Worm (Caenorhabditis elegans): ENCODE measurements around the gene C05D11.1.

DNA sequence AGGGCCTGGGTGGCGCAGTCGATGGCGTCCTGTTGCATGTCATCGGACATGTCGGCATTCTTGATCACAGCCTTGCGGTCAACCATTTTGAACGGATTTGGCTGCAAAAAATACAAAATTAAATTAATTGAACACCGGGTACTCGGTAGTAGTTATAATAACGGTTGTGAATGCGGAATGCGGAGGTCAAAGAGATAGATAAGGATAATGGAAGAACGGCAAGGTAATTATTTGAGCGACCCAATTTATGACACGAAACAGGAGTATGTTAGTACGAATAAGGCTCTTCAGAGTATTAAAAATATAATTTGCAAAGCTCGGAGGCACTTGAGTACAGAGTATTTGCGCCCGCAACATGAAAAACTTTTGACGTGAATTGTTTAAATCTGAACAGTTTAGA, 27.3 kb downstream of the C05D11.1 start, which contains the start of gene dlc-1:
- no peak for TF ChIP-seq efl-1 (optimal IDR thresholded peaks at IDR 0.05)
- peak in 1 of 2 experiments; percentile 57 for TF ChIP-seq efl-1 (GFP tag; optimal IDR thresholded peaks at IDR 0.05 in 1 of 2)
- no peak for TF ChIP-seq aly-2 (tag; optimal IDR thresholded peaks at IDR 0.05)
- no peak for TF ChIP-seq lin-13 (GFP tag; optimal IDR thresholded peaks at IDR 0.05)
- TF ChIP-seq elt-2 (tag; optimal IDR thresholded peaks at IDR 0.05): no peak
- TF ChIP-seq nhr-20 (tag; optimal IDR thresholded peaks at IDR 0.05): no peak
- no peak for TF ChIP-seq egl-27 (tag; optimal IDR thresholded peaks at IDR 0.05)
- no peak for TF ChIP-seq nhr-11 (tag; optimal IDR thresholded peaks at IDR 0.05)
- no peak for TF ChIP-seq dpl-1 (GFP tag; optimal IDR thresholded peaks at IDR 0.05)
- TF ChIP-seq ztf-11 (tag; optimal IDR thresholded peaks at IDR 0.05): no peak
- TF ChIP-seq C16A3.4 (tag; optimal IDR thresholded peaks at IDR 0.05): no peak
- TF ChIP-seq zag-1 (tag; optimal IDR thresholded peaks at IDR 0.05): no peak

All from whole organism, L1 larva.